Worm (Caenorhabditis elegans): ENCODE measurements around the gene ZK1321.1.
"Not testable (repeated sequence)": the region's sequence is repeated elsewhere in the genome, so short reads cannot be mapped to it uniquely, and the experiment has no call there.

Gene ZK1321.1

DNA sequence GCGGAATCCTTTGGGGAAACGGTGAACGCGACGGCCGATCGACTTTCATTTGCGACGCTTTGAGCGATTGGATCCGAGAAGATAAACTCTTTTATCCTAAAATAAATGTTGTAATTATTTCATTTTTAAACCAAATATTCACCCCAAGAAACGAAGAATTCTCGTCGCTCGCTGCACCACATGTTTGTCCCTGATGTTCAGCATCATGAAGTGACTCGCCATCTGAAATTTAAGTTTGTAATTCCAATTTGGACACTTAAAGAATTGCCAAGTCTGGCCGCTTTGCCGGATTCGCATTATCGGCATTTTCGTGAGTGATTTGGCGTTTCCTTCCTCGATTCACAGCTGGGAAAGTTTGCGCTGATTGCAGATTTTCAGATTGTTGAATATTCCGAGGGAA is 35.9 kb upstream of the ZK1321.1 start, which contains the start of gene Y53C12A.6:
Y53C12A.6 (minus strand) TSS at position 101 of the 400 bp plus-strand sequence.
- TF ChIP-seq ztf-11 (tag; optimal IDR thresholded peaks at IDR 0.05): no peak
- TF ChIP-seq egl-27 (tag; optimal IDR thresholded peaks at IDR 0.05): no peak
- no peak for TF ChIP-seq aly-2 (tag; optimal IDR thresholded peaks at IDR 0.05)
- TF ChIP-seq nhr-28 (tag; optimal IDR thresholded peaks at IDR 0.05): no peak
- TF ChIP-seq nhr-12 (tag; optimal IDR thresholded peaks at IDR 0.05): no peak
- no peak for TF ChIP-seq egl-5 (tag; optimal IDR thresholded peaks at IDR 0.05)

DNA sequence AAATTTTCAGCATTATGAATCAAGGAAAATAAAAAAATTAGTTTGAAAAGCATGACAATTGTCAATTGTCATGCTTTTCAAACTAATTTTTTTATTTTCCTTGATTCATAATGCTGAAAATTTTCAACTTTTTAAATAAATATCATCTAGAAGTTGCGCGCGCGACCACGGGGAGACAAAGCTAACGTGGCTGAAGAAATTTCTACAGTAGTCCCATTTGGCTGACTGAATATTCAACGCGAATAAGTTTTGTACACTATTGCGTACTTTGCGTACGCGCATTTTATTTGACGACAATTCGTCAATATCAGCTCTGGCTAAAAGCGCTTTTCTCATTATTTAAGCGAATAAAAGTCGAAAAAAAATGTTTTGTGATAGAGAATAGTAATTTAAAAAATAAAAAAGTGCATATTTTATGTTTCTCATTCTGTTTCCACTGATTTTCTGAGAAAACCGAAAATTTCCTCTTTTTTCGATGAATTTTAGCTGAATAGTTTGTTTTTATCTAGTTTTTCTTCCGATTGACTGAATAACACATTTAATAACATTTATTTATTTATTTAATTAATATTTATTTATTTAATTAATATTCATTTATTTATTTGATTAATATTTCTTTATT is 35.1 kb upstream of the ZK1321.1 start, which contains the start of gene Y53C12A.11:
Y53C12A.11 (minus strand) TSS at position 68 of the 622 bp plus-strand sequence.
- TF ChIP-seq elt-1, nhr-237, elt-2 (tag; optimal IDR thresholded peaks at IDR 0.05): not testable (repeated sequence)

DNA sequence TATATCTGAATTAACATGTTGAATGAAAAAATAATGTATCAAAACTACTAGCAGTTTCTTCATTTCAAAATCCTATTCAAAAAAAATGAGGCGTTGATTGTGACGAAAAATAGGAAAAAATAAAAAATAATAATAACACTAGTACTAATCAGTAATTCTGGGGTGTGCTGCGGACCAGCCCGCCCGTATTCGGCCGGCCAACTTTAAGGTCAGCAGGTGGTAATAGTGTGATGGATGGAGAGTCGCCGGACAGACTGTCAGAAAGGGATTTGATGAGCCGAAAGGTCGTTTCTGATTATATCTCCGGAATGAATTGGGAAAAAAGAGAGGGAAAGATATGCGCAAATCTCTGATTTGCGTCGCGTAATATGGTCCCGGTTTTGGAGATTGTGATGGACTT is 29.4 kb upstream of the ZK1321.1 start, which contains the start of gene cutl-2:
cutl-2 (minus strand) TSS at position 210 of the 400 bp plus-strand sequence.
- TF ChIP-seq lin-15B (tag; optimal IDR thresholded peaks at IDR 0.05) (no peak), unc-39 (tag; optimal IDR thresholded peaks at IDR 0.05) (no peak), unc-62 (GFP tag; optimal IDR thresholded peaks at IDR 0.05) (no peak), ZK546.5 (tag; optimal IDR thresholded peaks at IDR 0.05) (no peak), ceh-16 (tag; optimal IDR thresholded peaks at IDR 0.05) (no peak), R02D3.7 (tag; optimal IDR thresholded peaks at IDR 0.05) (no peak), ztf-4 (tag; optimal IDR thresholded peaks at IDR 0.05) (no peak), nfya-1 (tag; optimal IDR thresholded peaks at IDR 0.05; ENCODE audit: insufficient read depth) (no peak), fos-1 (tag; optimal IDR thresholded peaks at IDR 0.05) (no peak), skn-1 (tag; optimal IDR thresholded peaks at IDR 0.05) (no peak), ceh-82 (tag; optimal IDR thresholded peaks at IDR 0.05) (no peak), ceh-28 (tag; optimal IDR thresholded peaks at IDR 0.05) (no peak), eor-1 (tag; optimal IDR thresholded peaks at IDR 0.05) (no peak), mdl-1 (tag; optimal IDR thresholded peaks at IDR 0.05) (no peak), nhr-237 (tag; optimal IDR thresholded peaks at IDR 0.05) (no peak), egl-5 (tag; optimal IDR thresholded peaks at IDR 0.05) (no peak), nhr-67 (tag; optimal IDR thresholded peaks at IDR 0.05) (no peak)

DNA sequence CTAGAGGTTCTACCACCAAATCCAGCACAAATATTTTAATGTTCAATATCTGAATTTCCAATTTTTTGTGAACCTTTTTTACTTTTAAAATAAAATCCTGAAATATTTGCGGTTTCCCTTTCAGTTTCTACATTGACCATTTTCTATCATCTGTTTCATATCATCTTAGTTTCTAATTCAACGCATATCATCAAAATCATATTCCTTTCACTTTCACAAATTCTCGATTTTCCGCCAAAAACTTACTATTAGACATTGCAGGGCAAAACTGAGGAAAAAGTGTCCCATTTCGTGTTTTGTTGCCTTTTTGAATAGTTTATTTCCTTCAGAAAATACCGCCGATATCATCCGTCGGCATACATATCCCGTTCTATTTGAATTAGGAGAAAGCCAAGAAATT is 28.8 kb upstream of the ZK1321.1 start:
- TF ChIP-seq daf-12 (tag; optimal IDR thresholded peaks at IDR 0.05) (no peak), nhr-76 (tag; optimal IDR thresholded peaks at IDR 0.05) (peak; percentile 91)

DNA sequence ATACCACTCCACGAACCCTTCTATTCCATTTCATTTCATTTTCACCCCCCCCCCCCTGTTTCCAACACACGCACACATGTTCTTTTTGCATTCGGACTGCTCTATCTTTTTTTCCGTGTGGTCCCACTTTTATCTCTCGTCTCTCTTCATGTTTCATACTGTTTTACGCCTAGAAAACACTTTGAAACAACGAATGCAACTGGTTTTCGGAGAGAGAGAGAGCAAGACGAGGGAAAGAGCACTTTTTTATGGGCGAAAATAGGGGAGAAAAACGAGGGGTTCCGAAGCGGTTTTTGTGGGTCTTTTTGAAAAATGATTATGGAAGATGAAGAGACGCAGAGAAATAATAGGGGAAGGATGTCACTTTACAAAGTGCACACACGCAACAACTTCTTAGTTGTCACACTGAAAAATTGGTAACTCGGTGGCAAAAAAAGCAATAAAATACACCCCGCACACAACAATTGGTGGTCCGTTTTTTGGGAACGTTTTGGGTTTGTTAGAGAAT is 26.6 kb upstream of the ZK1321.1 start:
- TF ChIP-seq egl-5 (tag; optimal IDR thresholded peaks at IDR 0.05): peak; percentile 46
- TF ChIP-seq lin-15B (tag; optimal IDR thresholded peaks at IDR 0.05): peak; percentile 1
- peak; percentile 41 for TF ChIP-seq lin-39 (tag; optimal IDR thresholded peaks at IDR 0.05)
- no peak for TF ChIP-seq nhr-23 (tag; optimal IDR thresholded peaks at IDR 0.05)
- TF ChIP-seq nfya-1 (tag; optimal IDR thresholded peaks at IDR 0.05; ENCODE audit: insufficient read depth): peak; percentile 56

DNA sequence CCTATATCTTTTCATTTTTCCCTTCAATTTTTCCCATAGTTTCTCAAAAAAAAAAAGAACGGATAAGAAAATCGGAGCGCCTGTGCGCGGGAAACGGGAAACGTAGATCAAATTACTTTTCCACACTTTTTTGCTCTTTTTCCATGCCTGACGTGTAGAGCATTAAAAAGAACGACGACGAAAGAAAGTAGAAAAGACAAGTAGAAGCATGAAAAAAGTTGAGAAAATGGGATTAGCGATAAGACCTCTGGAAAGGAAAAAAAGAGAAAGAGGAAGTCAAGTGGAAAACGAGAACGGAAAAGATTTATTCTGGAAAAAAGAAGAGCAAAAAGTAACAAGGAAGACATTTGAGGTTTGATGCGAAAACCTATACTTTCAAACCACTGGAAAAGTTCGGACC is 25.3 kb upstream of the ZK1321.1 start:
- TF ChIP-seq daf-12 (tag; optimal IDR thresholded peaks at IDR 0.05) (no peak), fkh-10 (GFP tag; optimal IDR thresholded peaks at IDR 0.05) (peak; percentile 90)

DNA sequence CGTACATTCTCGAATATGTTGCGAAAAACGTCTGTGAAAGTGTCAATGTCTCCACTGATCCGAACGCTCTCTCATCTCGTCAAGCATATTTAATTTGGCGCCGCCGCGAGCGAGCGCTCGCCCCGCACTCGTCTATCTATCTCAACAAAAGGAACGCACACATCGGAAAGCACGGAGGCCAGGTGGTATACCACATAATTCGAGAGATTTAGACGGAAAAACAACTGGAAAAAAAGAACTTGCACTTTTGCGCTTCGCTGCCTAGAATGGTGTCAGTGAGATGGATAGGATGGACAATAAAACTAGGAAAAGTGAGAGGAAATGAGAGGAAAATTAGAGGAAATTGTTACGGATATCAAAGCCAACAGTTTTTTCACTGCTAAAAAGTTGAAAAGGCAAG is 24.6 kb upstream of the ZK1321.1 start:
- no peak for TF ChIP-seq R02D3.7 (tag; optimal IDR thresholded peaks at IDR 0.05)
- TF ChIP-seq ztf-11 (tag; optimal IDR thresholded peaks at IDR 0.05): no peak
- TF ChIP-seq lin-15B (tag; optimal IDR thresholded peaks at IDR 0.05): peak; percentile 35
- no peak for TF ChIP-seq nfya-1 (tag; optimal IDR thresholded peaks at IDR 0.05; ENCODE audit: insufficient read depth)
- TF ChIP-seq nhr-237 (tag; optimal IDR thresholded peaks at IDR 0.05): no peak
- no peak for TF ChIP-seq nhr-11 (tag; optimal IDR thresholded peaks at IDR 0.05)
- no peak for TF ChIP-seq hmg-11 (tag; optimal IDR thresholded peaks at IDR 0.05)
- no peak for TF ChIP-seq zag-1 (tag; optimal IDR thresholded peaks at IDR 0.05)
- no peak for TF ChIP-seq mdl-1 (tag; optimal IDR thresholded peaks at IDR 0.05)
- no peak for TF ChIP-seq ZK546.5 (tag; optimal IDR thresholded peaks at IDR 0.05)
- no peak for TF ChIP-seq daf-12 (tag; optimal IDR thresholded peaks at IDR 0.05)
- TF ChIP-seq unc-39 (tag; optimal IDR thresholded peaks at IDR 0.05): no peak
- no peak for TF ChIP-seq nhr-28 (tag; optimal IDR thresholded peaks at IDR 0.05)
- TF ChIP-seq sea-2 (GFP tag; optimal IDR thresholded peaks at IDR 0.05): no peak
- TF ChIP-seq elt-3 (tag; optimal IDR thresholded peaks at IDR 0.05): no peak
- TF ChIP-seq pha-4 (tag; optimal IDR thresholded peaks at IDR 0.05): peak; percentile 41
- no peak for TF ChIP-seq ceh-82 (tag; optimal IDR thresholded peaks at IDR 0.05)
- TF ChIP-seq pqm-1 (tag; optimal IDR thresholded peaks at IDR 0.05): no peak
- TF ChIP-seq nhr-12 (tag; optimal IDR thresholded peaks at IDR 0.05): no peak
- TF ChIP-seq unc-62 (GFP tag; optimal IDR thresholded peaks at IDR 0.05): no peak
- no peak for TF ChIP-seq fkh-10 (GFP tag; optimal IDR thresholded peaks at IDR 0.05)
- no peak for TF ChIP-seq ama-1 (optimal IDR thresholded peaks at IDR 0.05)
- peak; percentile 59 for TF ChIP-seq nhr-25 (tag; optimal IDR thresholded peaks at IDR 0.05)
- TF ChIP-seq nhr-23 (tag; optimal IDR thresholded peaks at IDR 0.05): peak; percentile 71
- TF ChIP-seq lsy-12 (tag; optimal IDR thresholded peaks at IDR 0.05): no peak
